Fruit fly (Drosophila melanogaster) whole organism, wandering third instar larva: ENCODE measurements around the gene Ir10a.

Experiments
- Abd-B ChIP-seq: fragments of >200 bp; optimal IDR thresholded peaks from 2 replicates; lab custom pipeline; 2017; ENCODE audit warnings: missing biosample characterization, missing genetic modification characterization
- Dfd ChIP-seq: fragments of >200 bp; optimal IDR thresholded peaks from 2 replicates; lab custom pipeline; 2017; ENCODE audit warnings: missing biosample characterization, missing genetic modification characterization
- Hr78 ChIP-seq: fragments of >200 bp; optimal IDR thresholded peaks from 2 replicates; lab custom pipeline; 2017; ENCODE audit warnings: missing biosample characterization, missing genetic modification characterization
- Hr83 ChIP-seq: fragments of 200-300 bp; sonication (Bioruptor generic); optimal IDR thresholded peaks from 2 replicates; lab custom pipeline; 2016; ENCODE audit warnings: missing biosample characterization, mild to moderate bottlenecking, missing genetic modification characterization, moderate library complexity; ENCODE audit not compliant: poor library complexity, severe bottlenecking
- N ChIP-seq: fragments of >200 bp; optimal IDR thresholded peaks from 2 replicates; lab custom pipeline; 2018; ENCODE audit warnings: missing biosample characterization, missing external identifiers, missing genetic modification characterization
- dsf ChIP-seq: sonication (Bioruptor generic); optimal IDR thresholded peaks from 2 replicates; lab custom pipeline; 2016; ENCODE audit warnings: missing biosample characterization, missing genetic modification characterization, borderline replicate concordance
- h ChIP-seq: fragments of 200-800 bp; sonication (Bioruptor generic); optimal IDR thresholded peaks from 3 replicates; lab custom pipeline; 2016; ENCODE audit warnings: missing biosample characterization, mild to moderate bottlenecking, missing genetic modification characterization
- jim ChIP-seq: fragments of 175-275, 200-325 bp; sonication (Bioruptor generic); optimal IDR thresholded peaks from 2 replicates; lab custom pipeline; 2016; ENCODE audit warnings: missing biosample characterization, mild to moderate bottlenecking, missing genetic modification characterization
- lola ChIP-seq: fragments of >200 bp; optimal IDR thresholded peaks from 2 replicates; lab custom pipeline; 2017; ENCODE audit warnings: missing biosample characterization, missing genetic modification characterization
- usp ChIP-seq: fragments of >200 bp; optimal IDR thresholded peaks from 2 replicates; lab custom pipeline; 2017; ENCODE audit warnings: missing biosample characterization, missing genetic modification characterization

dm6 chrX:11322659-11323058 lies 11.7 kb upstream of the Ir10a start:
- no peak for TF ChIP-seq Dfd (GFP tag; lab: Kevin White, UChicago)
- TF ChIP-seq Hr78: no peak
- no peak for TF ChIP-seq dsf (GFP tag; lab: Kevin White, UChicago)
- no peak for TF ChIP-seq N
- TF ChIP-seq jim (GFP tag; lab: Kevin White, UChicago): no peak
- TF ChIP-seq h (GFP tag; lab: Kevin White, UChicago): no peak
- no peak for TF ChIP-seq lola (GFP tag; lab: Kevin White, UChicago)
- no peak for TF ChIP-seq Hr83 (GFP tag; lab: Kevin White, UChicago)
- no peak for TF ChIP-seq usp
- TF ChIP-seq Abd-B: no peak
